Worm (Caenorhabditis elegans) whole organism, L2 larva: ENCODE data around the gene fat-2.

ENCODE experiments used
- C34F6.9 ChIP-seq: fragments of 150-350 bp; optimal IDR thresholded peaks from 2 replicates; lab custom pipeline; 2014; ENCODE audit warnings: missing biosample characterization, missing genetic modification characterization
- F13H6.1 ChIP-seq: sonication (generic microtip); optimal IDR thresholded peaks from 2 replicates; lab custom pipeline; 2016; ENCODE audit warnings: missing genetic modification characterization, missing compliant biosample characterization
- R02D3.7 ChIP-seq: fragments of 150-350 bp; optimal IDR thresholded peaks from 2 replicates; lab custom pipeline; 2014; ENCODE audit warnings: missing biosample characterization, missing genetic modification characterization
- Y55F3AM.14 ChIP-seq: fragments of 200-800 bp; sonication (Bioruptor generic); optimal IDR thresholded peaks from 2 replicates; lab custom pipeline; 2018; ENCODE audit warnings: mild to moderate bottlenecking, missing genetic modification characterization, missing compliant biosample characterization
- ZK546.5 ChIP-seq: sonication (generic microtip); optimal IDR thresholded peaks from 2 replicates; lab custom pipeline; 2017; ENCODE audit warnings: missing biosample characterization, missing genetic modification characterization
- aly-2 ChIP-seq: fragments of 150-350 bp; optimal IDR thresholded peaks from 2 replicates; lab custom pipeline; 2014; ENCODE audit warnings: missing biosample characterization, missing genetic modification characterization
- ama-1 ChIP-seq: fragments of 150-350 bp; optimal IDR thresholded peaks from 2 replicates; lab custom pipeline; 2018; ENCODE audit warnings: inconsistent platforms
- blmp-1 ChIP-seq: sonication (generic microtip); optimal IDR thresholded peaks from 2 replicates; lab custom pipeline; 2017; ENCODE audit warnings: missing genetic modification characterization, mild to moderate bottlenecking, missing compliant biosample characterization, antibody characterized with exemption, moderate library complexity; ENCODE audit not compliant: insufficient read depth
- ceh-16 ChIP-seq: fragments of 150-350 bp; optimal IDR thresholded peaks from 2 replicates; lab custom pipeline; 2014; ENCODE audit warnings: missing biosample characterization, missing genetic modification characterization
- ceh-82 ChIP-seq: fragments of 150-350 bp; optimal IDR thresholded peaks from 2 replicates; lab custom pipeline; 2014; ENCODE audit warnings: missing biosample characterization, missing genetic modification characterization
- crh-2 ChIP-seq: sonication (generic microtip); optimal IDR thresholded peaks from 2 replicates; lab custom pipeline; 2017; ENCODE audit warnings: missing biosample characterization, missing genetic modification characterization
- dmd-4 ChIP-seq: sonication (generic microtip); optimal IDR thresholded peaks from 2 replicates; lab custom pipeline; 2017; ENCODE audit warnings: missing biosample characterization, missing genetic modification characterization
- egl-27 ChIP-seq: sonication (generic microtip); optimal IDR thresholded peaks from 3 replicates; lab custom pipeline; 2017; ENCODE audit warnings: missing biosample characterization, missing genetic modification reagents, missing genetic modification characterization
- gmeb-1 ChIP-seq: fragments of 150-350 bp; optimal IDR thresholded peaks from 2 replicates; lab custom pipeline; 2014; ENCODE audit warnings: missing biosample characterization, missing genetic modification characterization
- lin-11 ChIP-seq: fragments of 150-350 bp; sonication (generic microtip); optimal IDR thresholded peaks from 2 replicates; lab custom pipeline; 2014; ENCODE audit warnings: missing biosample characterization, missing genetic modification characterization, inconsistent platforms, mixed read lengths
- lin-13 ChIP-seq: fragments of 150-350 bp; optimal IDR thresholded peaks from 2 replicates; lab custom pipeline; 2014; ENCODE audit warnings: missing biosample characterization, missing genetic modification reagents, missing genetic modification characterization
- lin-39 ChIP-seq: fragments of 150-350 bp; optimal IDR thresholded peaks from 2 replicates; lab custom pipeline; 2014; ENCODE audit warnings: missing biosample characterization, missing genetic modification reagents, missing genetic modification characterization
- mdl-1 ChIP-seq, 2 experiments: fragments of 150-350 bp in 1 of 2; sonication (generic microtip) in 1 of 2; optimal IDR thresholded peaks; 2 replicates each; lab custom pipeline; 2017; ENCODE audit warnings: missing biosample characterization in 2 of 2, missing genetic modification characterization in 2 of 2
- nhr-11 ChIP-seq: fragments of 150-350 bp; optimal IDR thresholded peaks from 2 replicates; lab custom pipeline; 2014; ENCODE audit warnings: missing biosample characterization, missing genetic modification characterization
- nhr-21 ChIP-seq: fragments of 150-350 bp; optimal IDR thresholded peaks from 2 replicates; lab custom pipeline; 2014; ENCODE audit warnings: missing biosample characterization, missing genetic modification characterization
- nhr-23 ChIP-seq: fragments of 150-350 bp; optimal IDR thresholded peaks from 2 replicates; lab custom pipeline; 2014; ENCODE audit warnings: missing biosample characterization, missing genetic modification reagents, missing genetic modification characterization
- nhr-237 ChIP-seq: fragments of 150-350 bp; optimal IDR thresholded peaks from 2 replicates; lab custom pipeline; 2014; ENCODE audit warnings: missing biosample characterization, missing genetic modification characterization
- nhr-25 ChIP-seq: fragments of 150-350 bp; sonication (generic microtip); optimal IDR thresholded peaks from 3 replicates; lab custom pipeline; 2014; ENCODE audit warnings: missing biosample characterization, missing genetic modification characterization
- nhr-6 ChIP-seq: fragments of 150-350 bp; optimal IDR thresholded peaks from 2 replicates; lab custom pipeline; 2014; ENCODE audit warnings: missing biosample characterization, missing genetic modification characterization
- nhr-77 ChIP-seq: fragments of 150-350 bp; optimal IDR thresholded peaks from 2 replicates; lab custom pipeline; 2014; ENCODE audit warnings: missing biosample characterization, missing genetic modification characterization
- peb-1 ChIP-seq: fragments of 150-350 bp; optimal IDR thresholded peaks from 2 replicates; lab custom pipeline; 2014; ENCODE audit warnings: missing biosample characterization, missing genetic modification characterization
- sem-4 ChIP-seq: fragments of 150-350 bp; optimal IDR thresholded peaks from 2 replicates; lab custom pipeline; 2014; ENCODE audit warnings: missing biosample characterization, missing genetic modification reagents, missing genetic modification characterization
- sma-3 ChIP-seq: sonication (generic microtip); optimal IDR thresholded peaks from 2 replicates; lab custom pipeline; 2016; ENCODE audit warnings: missing genetic modification reagents, missing genetic modification characterization, missing compliant biosample characterization
- sma-9 ChIP-seq, 2 experiments: fragments of 150-350 bp in 1 of 2; sonication (generic microtip) in 1 of 2; optimal IDR thresholded peaks; 2 replicates each; lab custom pipeline; 2014 to 2016; ENCODE audit warnings: missing genetic modification characterization in 2 of 2, mild to moderate bottlenecking in 1 of 2, missing biosample characterization in 1 of 2, missing compliant biosample characterization in 1 of 2, missing genetic modification reagents in 1 of 2, moderate library complexity in 1 of 2
- snpc-4 ChIP-seq: fragments of 150-350 bp; optimal IDR thresholded peaks from 2 replicates; lab custom pipeline; 2014; ENCODE audit warnings: missing biosample characterization, missing genetic modification characterization
- unc-55 ChIP-seq: fragments of 150-350 bp; sonication (generic microtip); optimal IDR thresholded peaks from 3 replicates; lab custom pipeline; 2014; ENCODE audit warnings: missing biosample characterization, missing genetic modification reagents, missing genetic modification characterization
- unc-62 ChIP-seq: fragments of 150-350 bp; optimal IDR thresholded peaks from 2 replicates; lab custom pipeline; 2014; ENCODE audit warnings: missing biosample characterization, missing genetic modification reagents, missing genetic modification characterization
- ztf-1 ChIP-seq: fragments of 200-800 bp; sonication (Bioruptor generic); conservative IDR thresholded peaks from 2 replicates; pipeline ENCODE4 v1.3.6; 2022; ENCODE audit warnings: missing genetic modification characterization, missing compliant biosample characterization
- ztf-11 ChIP-seq: sonication (generic microtip); optimal IDR thresholded peaks from 2 replicates; lab custom pipeline; 2017; ENCODE audit warnings: missing biosample characterization, missing genetic modification characterization
- ztf-4 ChIP-seq: fragments of 150-350 bp; optimal IDR thresholded peaks from 2 replicates; lab custom pipeline; 2014; ENCODE audit warnings: missing biosample characterization, missing genetic modification characterization

The fat-2 gene

DNA sequence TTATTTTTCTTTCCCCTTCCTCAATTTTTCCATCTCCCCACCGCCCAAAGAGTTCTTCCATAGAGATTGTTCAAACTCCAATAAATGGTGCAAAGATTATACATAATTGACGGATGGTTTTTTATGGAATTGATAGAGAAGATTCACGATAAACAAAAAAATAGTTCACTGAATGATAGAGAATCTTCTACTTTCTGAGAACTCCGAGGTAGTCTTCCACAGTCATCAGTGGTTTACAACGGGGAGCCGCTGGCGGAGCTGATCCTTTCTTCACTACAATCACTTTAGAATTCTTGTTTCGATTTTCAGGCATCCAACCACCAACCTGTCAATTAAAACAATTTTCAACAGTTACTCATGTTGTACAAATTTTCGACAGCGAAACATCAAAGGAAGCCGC lies 32.3 kb downstream of the fat-2 start:
- no peak for TF ChIP-seq sem-4 (tag; lab: Kevin White, UChicago)
- TF ChIP-seq ztf-4 (tag; lab: Kevin White, UChicago), result no peak
- TF ChIP-seq aly-2, result no peak
- no peak for TF ChIP-seq nhr-11 (tag; lab: Kevin White, UChicago)
- no peak for TF ChIP-seq gmeb-1
- TF ChIP-seq unc-62 (GFP tag; lab: Kevin White, UChicago), result no peak
- no peak for TF ChIP-seq nhr-6 (tag; lab: Kevin White, UChicago)
- TF ChIP-seq snpc-4, result no peak
- no peak for TF ChIP-seq Y55F3AM.14 (GFP tag; lab: Kevin White, UChicago)
- TF ChIP-seq blmp-1 (tag; lab: Kevin White, UChicago), result no peak
- TF ChIP-seq sma-3 (GFP tag; lab: Kevin White, UChicago), result no peak
- no peak for TF ChIP-seq mdl-1 (tag; optimal IDR thresholded peaks at IDR 0.05; lab: Kevin White, UChicago)
- no peak for TF ChIP-seq ama-1 (lab: Kevin White, UChicago)

DNA sequence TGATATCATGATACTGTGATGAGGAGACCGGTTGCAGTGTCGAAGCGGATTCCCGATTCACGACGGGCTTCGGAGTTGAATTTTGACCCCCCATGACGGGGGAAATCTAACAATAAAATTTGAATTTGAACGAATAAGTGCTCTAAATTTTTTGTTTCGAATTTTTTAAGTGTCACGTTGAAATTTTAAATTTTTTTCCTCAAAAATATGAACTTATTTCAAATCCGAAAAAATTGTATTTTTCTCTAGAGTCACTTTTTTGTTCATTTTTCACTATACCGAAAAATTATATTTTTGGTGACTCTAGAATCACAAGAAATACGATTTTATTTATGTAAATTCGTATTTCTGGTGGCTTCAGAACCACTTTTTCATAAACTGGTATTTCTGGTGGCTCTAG lies 34.8 kb downstream of the fat-2 start, which contains the start of gene W02A2.8:
W02A2.8 (minus strand) TSS at position 101 of the 400 bp plus-strand sequence.
- TF ChIP-seq sem-4 (tag; lab: Kevin White, UChicago) (no peak), Y55F3AM.14 (GFP tag; lab: Kevin White, UChicago) (no peak), lin-13 (no peak), unc-55 (GFP tag; lab: Kevin White, UChicago) (no peak), ztf-11 (tag; lab: Kevin White, UChicago) (no peak), ztf-4 (tag; lab: Kevin White, UChicago) (no peak), nhr-11 (tag; lab: Kevin White, UChicago) (no peak), lin-39 (tag; lab: Kevin White, UChicago) (no peak), ztf-1 (GFP tag; lab: Robert Waterston, UW) (no peak), ZK546.5 (tag; lab: Kevin White, UChicago) (no peak), sma-3 (GFP tag; lab: Kevin White, UChicago) (no peak)

DNA sequence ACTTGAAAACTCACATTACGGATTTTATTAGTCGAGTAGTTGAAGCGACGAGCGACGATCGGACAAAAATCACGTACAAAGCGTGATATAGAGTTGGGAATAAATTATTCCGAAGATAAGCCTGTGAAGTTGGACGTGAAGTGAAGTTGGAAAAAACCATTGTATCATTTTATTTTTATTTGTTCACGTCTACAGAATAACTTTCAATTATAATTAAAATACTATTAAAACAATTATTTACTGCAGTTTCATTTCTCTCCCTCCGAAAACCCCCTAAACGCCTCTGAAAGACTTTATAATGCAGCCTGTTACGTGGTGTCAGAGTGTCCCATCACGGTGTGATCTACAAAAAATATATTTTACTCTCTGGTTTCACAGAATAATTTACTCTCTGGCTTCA lies 36.5 kb downstream of the fat-2 start, which contains the start of gene Y62E10A.3:
Y62E10A.3 (minus strand) TSS at position 101 of the 400 bp plus-strand sequence.
- TF ChIP-seq ceh-82 (tag; lab: Kevin White, UChicago) (no peak), nhr-25 (tag; lab: Kevin White, UChicago) (no peak), lin-11 (tag; lab: Kevin White, UChicago) (no peak), crh-2 (tag; lab: Kevin White, UChicago) (no peak), unc-62 (GFP tag; lab: Kevin White, UChicago) (no peak), aly-2 (no peak), egl-27 (tag; lab: Kevin White, UChicago) (no peak), lin-13 (no peak), R02D3.7 (tag; lab: Kevin White, UChicago) (no peak), lin-39 (tag; lab: Kevin White, UChicago) (no peak), mdl-1 (tag; optimal IDR thresholded peaks at IDR 0.05; lab: Kevin White, UChicago) (no peak)

DNA sequence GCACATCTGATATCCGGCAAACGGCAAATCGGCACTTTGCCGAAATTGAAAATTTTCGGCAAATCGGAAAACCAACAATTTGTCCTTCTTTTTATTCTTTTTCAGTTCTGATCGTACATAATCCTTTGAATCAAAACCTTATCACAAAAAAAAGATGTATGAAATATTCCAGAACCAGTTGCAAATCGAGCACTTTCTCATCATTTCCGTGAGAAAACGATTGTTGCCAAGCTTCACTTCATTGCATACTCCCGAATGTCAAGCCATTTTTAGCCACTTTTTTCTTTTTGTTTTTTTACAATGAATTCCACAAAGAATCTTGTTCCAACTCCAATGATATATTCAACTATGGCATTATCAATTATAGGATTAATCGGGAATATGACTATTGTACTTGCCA lies 41.2 kb downstream of the fat-2 start, which contains the start of gene srsx-25:
srsx-25 (plus strand) TSS at position 301 of the 400 bp plus-strand sequence.
- TF ChIP-seq sma-9 (GFP tag; optimal IDR thresholded peaks at IDR 0.05; lab: Kevin White, UChicago), result no peak
- TF ChIP-seq sma-9 (tag; optimal IDR thresholded peaks at IDR 0.05; lab: Kevin White, UChicago), result no peak
- TF ChIP-seq nhr-11 (tag; lab: Kevin White, UChicago), result no peak
- no peak for TF ChIP-seq nhr-237 (tag; lab: Kevin White, UChicago)
- TF ChIP-seq nhr-23 (tag; lab: Kevin White, UChicago), result no peak
- TF ChIP-seq gmeb-1, result no peak
- no peak for TF ChIP-seq snpc-4
- no peak for TF ChIP-seq peb-1 (tag; lab: Kevin White, UChicago)
- no peak for TF ChIP-seq lin-11 (tag; lab: Kevin White, UChicago)
- no peak for TF ChIP-seq nhr-77 (tag; lab: Kevin White, UChicago)

DNA sequence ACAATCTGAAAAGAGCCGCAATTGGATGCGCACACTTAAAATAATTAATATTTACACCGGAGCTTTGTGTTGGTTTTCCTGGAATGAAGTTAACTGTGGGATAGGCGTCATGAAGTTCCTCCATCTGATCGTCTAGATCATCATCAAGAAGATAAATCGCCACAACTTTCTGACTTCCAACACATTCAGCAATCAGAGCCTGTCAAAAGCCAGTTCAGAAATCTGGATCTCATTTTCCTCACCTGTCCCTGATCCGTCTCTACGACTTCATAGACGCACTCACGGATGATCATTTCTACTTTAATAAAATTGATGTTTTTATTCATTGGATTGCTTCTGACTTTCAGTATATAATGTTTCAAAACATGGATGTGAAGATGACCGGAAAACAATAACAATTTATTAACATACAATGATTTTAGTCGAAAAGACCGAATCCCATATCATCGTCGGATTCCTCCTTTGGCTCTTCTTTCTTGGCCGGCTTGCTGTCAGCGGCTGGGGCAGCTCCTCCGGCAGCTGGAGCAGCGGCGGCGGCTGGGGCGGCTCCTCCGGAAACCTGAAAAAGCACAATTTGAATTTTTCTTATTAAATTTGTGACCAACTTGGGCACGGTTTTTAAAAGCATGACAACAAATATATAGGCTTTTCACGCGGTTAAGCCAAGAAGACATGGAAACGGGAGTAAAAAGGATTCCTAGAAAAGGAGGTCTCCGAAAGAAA lies 45.6 kb downstream of the fat-2 start, which contains the start of gene agt-1:
agt-1 (minus strand) TSS at position 293 of the 723 bp plus-strand sequence.
- TF ChIP-seq dmd-4 (tag; lab: Kevin White, UChicago), result no peak
- TF ChIP-seq ceh-82 (tag; lab: Kevin White, UChicago), result no peak
- TF ChIP-seq ceh-16 (tag; lab: Kevin White, UChicago), result no peak
- no peak for TF ChIP-seq nhr-11 (tag; lab: Kevin White, UChicago)
- no peak for TF ChIP-seq sma-3 (GFP tag; lab: Kevin White, UChicago)
- no peak for TF ChIP-seq gmeb-1
- TF ChIP-seq crh-2 (tag; lab: Kevin White, UChicago), result no peak
- no peak for TF ChIP-seq nhr-237 (tag; lab: Kevin White, UChicago)
- no peak for TF ChIP-seq snpc-4
- no peak for TF ChIP-seq aly-2
- TF ChIP-seq C34F6.9 (tag; lab: Kevin White, UChicago), result no peak
- TF ChIP-seq sem-4 (tag; lab: Kevin White, UChicago), result no peak
- no peak for TF ChIP-seq nhr-21 (tag; lab: Kevin White, UChicago)
- TF ChIP-seq F13H6.1, result no peak
